Worm (Caenorhabditis elegans) whole organism, early embryonic: ENCODE data around the gene phat-8.

Source experiments
- F13C5.2 ChIP-seq: sonication (generic microtip); optimal IDR thresholded peaks from 2 replicates; lab custom pipeline; 2017; ENCODE audit warnings: mild to moderate bottlenecking, missing genetic modification characterization, inconsistent platforms, missing compliant biosample characterization
- ama-1 ChIP-seq: fragments of 150-350 bp; optimal IDR thresholded peaks from 2 replicates; lab custom pipeline; 2014
- ceh-13 ChIP-seq: fragments of 200-800 bp; sonication (Bioruptor generic); optimal IDR thresholded peaks from 2 replicates; lab custom pipeline; 2018; ENCODE audit warnings: mild to moderate bottlenecking, missing genetic modification characterization, missing compliant biosample characterization
- flt-1 ChIP-seq: fragments of 200-800 bp; sonication (Bioruptor generic); IDR thresholded peaks from 2 replicates; pipeline ENCODE4 v1.3.6; 2022; ENCODE audit warnings: missing genetic modification characterization, missing compliant biosample characterization
- hmbx-1 ChIP-seq: sonication (generic microtip); optimal IDR thresholded peaks from 2 replicates; lab custom pipeline; 2016; ENCODE audit warnings: mild to moderate bottlenecking, missing genetic modification characterization, missing compliant biosample characterization
- scrt-1 ChIP-seq: fragments of 200-800 bp; sonication (Bioruptor generic); IDR thresholded peaks from 2 replicates; pipeline ENCODE4 v1.3.6; 2022; ENCODE audit warnings: missing genetic modification characterization, missing compliant biosample characterization
- tbx-37 ChIP-seq: fragments of 200-800 bp; sonication (Bioruptor generic); conservative IDR thresholded peaks from 2 replicates; pipeline ENCODE4 v1.3.6; 2022; ENCODE audit warnings: missing genetic modification reagents, missing genetic modification characterization, missing compliant biosample characterization

DNA sequence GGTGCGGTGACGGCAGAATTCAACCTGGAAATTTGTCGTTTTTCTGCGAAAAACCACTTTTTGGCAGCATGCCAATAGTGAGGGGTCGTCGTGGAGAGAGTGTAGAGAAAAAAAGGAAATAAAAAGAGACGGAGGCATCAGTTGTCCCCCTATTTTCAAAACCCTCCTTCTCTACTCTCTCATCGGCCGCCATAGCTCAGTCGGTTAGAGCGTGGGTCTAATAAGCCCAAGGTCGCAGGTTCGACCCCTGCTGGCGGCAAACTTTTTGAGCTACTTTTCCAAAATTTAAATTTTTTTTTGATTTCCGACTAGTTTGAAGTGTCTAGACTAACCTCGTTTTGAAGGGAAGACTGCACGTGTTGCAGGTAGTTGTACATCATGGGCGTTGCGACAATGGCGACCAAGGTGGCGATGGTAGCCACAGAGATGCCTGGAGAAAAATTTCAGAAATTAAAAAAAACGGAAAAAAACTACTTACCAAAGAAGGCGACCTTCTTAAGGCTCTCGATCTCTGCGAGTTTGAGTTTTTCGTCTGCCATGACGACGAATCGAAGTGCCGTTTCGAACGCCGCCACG, 23.0 kb downstream of the phat-8 start, which contains the start of gene col-85:
- TF ChIP-seq hmbx-1 (tag; lab: Kevin White, UChicago) (peak; percentile 79), flt-1 (GFP tag; lab: Robert Waterston, UW) (peak; percentile 98), scrt-1 (GFP tag; lab: Robert Waterston, UW) (peak; percentile 98), F13C5.2 (peak; percentile 95), ama-1 (no peak), tbx-37 (GFP tag; lab: Robert Waterston, UW) (peak; percentile 98), ceh-13 (GFP tag; lab: Kevin White, UChicago) (peak; percentile 84)
